Worm (Caenorhabditis elegans) whole organism, late embryonic: ENCODE data around the gene kvs-1.

Experiments used
- C38D4.7 ChIP-seq: fragments of 200-800 bp; sonication (Bioruptor generic); optimal IDR thresholded peaks from 2 replicates; lab custom pipeline; 2018; ENCODE audit warnings: mild to moderate bottlenecking, missing genetic modification characterization, moderate library complexity, missing compliant biosample characterization
- F13H6.1 ChIP-seq: sonication (generic microtip); optimal IDR thresholded peaks from 2 replicates; lab custom pipeline; 2016; ENCODE audit warnings: missing genetic modification characterization, missing compliant biosample characterization
- K02D7.2 ChIP-seq: sonication (generic microtip); optimal IDR thresholded peaks from 2 replicates; lab custom pipeline; 2017; ENCODE audit warnings: mild to moderate bottlenecking, missing genetic modification characterization, missing compliant biosample characterization
- T23F11.4 ChIP-seq: fragments of 200-800 bp; sonication (Bioruptor generic); optimal IDR thresholded peaks from 2 replicates; lab custom pipeline; 2018; ENCODE audit warnings: mild to moderate bottlenecking, missing genetic modification characterization, missing compliant biosample characterization
- ama-1 ChIP-seq: fragments of 150-350 bp; optimal IDR thresholded peaks from 2 replicates; lab custom pipeline; 2014
- ceh-14 ChIP-seq: sonication (generic microtip); optimal IDR thresholded peaks from 2 replicates; lab custom pipeline; 2016; ENCODE audit warnings: missing genotype, missing genetic modification characterization, missing compliant biosample characterization
- ceh-18 ChIP-seq: sonication (generic microtip); optimal IDR thresholded peaks from 2 replicates; lab custom pipeline; 2016; ENCODE audit warnings: missing genetic modification characterization, missing compliant biosample characterization
- ceh-19 ChIP-seq: fragments of 200-800 bp; sonication (Bioruptor generic); optimal IDR thresholded peaks from 2 replicates; lab custom pipeline; 2018; ENCODE audit warnings: mild to moderate bottlenecking, missing genetic modification characterization, missing compliant biosample characterization
- ceh-22 ChIP-seq: sonication (generic microtip); optimal IDR thresholded peaks from 2 replicates; lab custom pipeline; 2017; ENCODE audit warnings: missing biosample characterization, missing genetic modification characterization
- ceh-31 ChIP-seq: sonication (generic microtip); optimal IDR thresholded peaks from 2 replicates; lab custom pipeline; 2016; ENCODE audit warnings: missing genetic modification characterization, missing compliant biosample characterization
- ceh-34 ChIP-seq: sonication (generic microtip); optimal IDR thresholded peaks from 2 replicates; lab custom pipeline; 2016; ENCODE audit warnings: mild to moderate bottlenecking, missing genetic modification characterization, missing compliant biosample characterization
- ceh-45 ChIP-seq: fragments of 200-800 bp; sonication (Bioruptor generic); IDR thresholded peaks from 2 replicates; pipeline ENCODE4 v1.3.6; 2022; ENCODE audit warnings: missing genetic modification reagents, missing genetic modification characterization, missing compliant biosample characterization
- ceh-48 ChIP-seq: sonication (generic microtip); optimal IDR thresholded peaks from 2 replicates; lab custom pipeline; 2016; ENCODE audit warnings: missing genetic modification characterization, inconsistent platforms, missing compliant biosample characterization
- dve-1 ChIP-seq: sonication (generic microtip); optimal IDR thresholded peaks from 2 replicates; lab custom pipeline; 2017; ENCODE audit warnings: antibody characterized with exemption, mild to moderate bottlenecking, missing genetic modification characterization, missing compliant biosample characterization
- elt-2 ChIP-seq: sonication (generic microtip); optimal IDR thresholded peaks from 2 replicates; lab custom pipeline; 2016; ENCODE audit warnings: missing genetic modification reagents, missing genetic modification characterization, missing compliant biosample characterization
- elt-4 ChIP-seq: sonication (generic microtip); optimal IDR thresholded peaks from 2 replicates; lab custom pipeline; 2016; ENCODE audit warnings: missing genetic modification characterization, missing compliant biosample characterization
- eyg-1 ChIP-seq: sonication (generic microtip); optimal IDR thresholded peaks from 2 replicates; lab custom pipeline; 2016; ENCODE audit warnings: missing genotype, missing genetic modification characterization, missing compliant biosample characterization
- fkh-10 ChIP-seq: fragments of 150-350 bp; optimal IDR thresholded peaks from 2 replicates; lab custom pipeline; 2014; ENCODE audit warnings: missing biosample characterization, missing genetic modification reagents, missing genetic modification characterization
- hlh-30 ChIP-seq: sonication (generic microtip); optimal IDR thresholded peaks from 2 replicates; lab custom pipeline; 2017; ENCODE audit warnings: antibody characterized with exemption, missing genetic modification characterization, missing compliant biosample characterization; ENCODE audit not compliant: insufficient read depth
- lim-6 ChIP-seq: sonication (generic microtip); optimal IDR thresholded peaks from 2 replicates; lab custom pipeline; 2016; ENCODE audit warnings: missing genetic modification characterization, missing compliant biosample characterization
- pax-1 ChIP-seq: fragments of 150-350 bp; optimal IDR thresholded peaks from 2 replicates; lab custom pipeline; 2014; ENCODE audit warnings: missing biosample characterization, missing genetic modification characterization
- pha-4 ChIP-seq: fragments of 150-350 bp; optimal IDR thresholded peaks from 2 replicates; lab custom pipeline; 2018; ENCODE audit warnings: missing biosample characterization, missing genetic modification reagents, missing genetic modification characterization
- rnt-1 ChIP-seq: sonication (generic microtip); optimal IDR thresholded peaks from 2 replicates; lab custom pipeline; 2016; ENCODE audit warnings: missing genetic modification characterization, missing compliant biosample characterization
- sdc-2 ChIP-seq: sonication (generic microtip); optimal IDR thresholded peaks from 2 replicates; lab custom pipeline; 2016; ENCODE audit warnings: missing genotype, missing genetic modification characterization, missing compliant biosample characterization
- sox-4 ChIP-seq: sonication (generic microtip); optimal IDR thresholded peaks from 2 replicates; lab custom pipeline; 2017; ENCODE audit warnings: mild to moderate bottlenecking, missing genetic modification characterization, inconsistent platforms, missing compliant biosample characterization
- tbx-7 ChIP-seq: sonication (generic microtip); optimal IDR thresholded peaks from 2 replicates; lab custom pipeline; 2016; ENCODE audit warnings: missing genotype, missing genetic modification characterization, missing compliant biosample characterization
- ttx-3 ChIP-seq: sonication (generic microtip); optimal IDR thresholded peaks from 2 replicates; lab custom pipeline; 2016; ENCODE audit warnings: missing genetic modification reagents, missing genetic modification characterization, missing compliant biosample characterization
- unc-42 ChIP-seq: sonication (generic microtip); optimal IDR thresholded peaks from 2 replicates; lab custom pipeline; 2016; ENCODE audit warnings: missing genotype, missing genetic modification characterization, missing compliant biosample characterization
- unc-86 ChIP-seq: sonication (generic microtip); optimal IDR thresholded peaks from 2 replicates; lab custom pipeline; 2016; ENCODE audit warnings: missing genetic modification characterization, missing compliant biosample characterization

Gene kvs-1

DNA sequence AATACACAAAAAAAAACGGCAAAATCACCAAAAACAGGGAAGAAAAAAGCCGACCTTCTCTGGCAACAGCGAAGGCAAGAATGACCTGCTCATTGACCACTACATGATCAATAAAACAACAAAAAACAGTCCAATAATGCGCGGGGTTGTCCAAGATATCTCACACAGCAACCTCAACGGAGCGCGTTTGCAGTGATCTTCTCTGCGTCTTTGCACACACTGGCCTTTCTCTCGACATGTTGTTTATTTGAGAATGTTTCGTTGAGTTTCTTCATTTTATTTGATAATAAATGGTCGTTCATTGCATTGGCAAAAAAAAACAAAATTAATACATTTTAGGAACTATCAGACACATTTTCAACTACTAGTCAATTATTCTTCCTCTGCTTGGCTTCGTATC lies 45.3 kb downstream of the kvs-1 start:
- no peak for TF ChIP-seq T23F11.4 (GFP tag; lab: Kevin White, UChicago)
- TF ChIP-seq ceh-18 (tag; lab: Kevin White, UChicago), result peak; percentile 41

- TF ChIP-seq elt-2, result peak; percentile 18
- peak; percentile 30 for TF ChIP-seq ceh-18 (tag; lab: Kevin White, UChicago)
- no peak for TF ChIP-seq ama-1 (lab: Kevin White, UChicago)
Observed at ce11 chrX:7660919-7661557, 45.9 kb downstream of the kvs-1 start, which contains the start of gene pcca-1. Gene pcca-1, minus strand, starts transcription at chrX:7660986.

DNA sequence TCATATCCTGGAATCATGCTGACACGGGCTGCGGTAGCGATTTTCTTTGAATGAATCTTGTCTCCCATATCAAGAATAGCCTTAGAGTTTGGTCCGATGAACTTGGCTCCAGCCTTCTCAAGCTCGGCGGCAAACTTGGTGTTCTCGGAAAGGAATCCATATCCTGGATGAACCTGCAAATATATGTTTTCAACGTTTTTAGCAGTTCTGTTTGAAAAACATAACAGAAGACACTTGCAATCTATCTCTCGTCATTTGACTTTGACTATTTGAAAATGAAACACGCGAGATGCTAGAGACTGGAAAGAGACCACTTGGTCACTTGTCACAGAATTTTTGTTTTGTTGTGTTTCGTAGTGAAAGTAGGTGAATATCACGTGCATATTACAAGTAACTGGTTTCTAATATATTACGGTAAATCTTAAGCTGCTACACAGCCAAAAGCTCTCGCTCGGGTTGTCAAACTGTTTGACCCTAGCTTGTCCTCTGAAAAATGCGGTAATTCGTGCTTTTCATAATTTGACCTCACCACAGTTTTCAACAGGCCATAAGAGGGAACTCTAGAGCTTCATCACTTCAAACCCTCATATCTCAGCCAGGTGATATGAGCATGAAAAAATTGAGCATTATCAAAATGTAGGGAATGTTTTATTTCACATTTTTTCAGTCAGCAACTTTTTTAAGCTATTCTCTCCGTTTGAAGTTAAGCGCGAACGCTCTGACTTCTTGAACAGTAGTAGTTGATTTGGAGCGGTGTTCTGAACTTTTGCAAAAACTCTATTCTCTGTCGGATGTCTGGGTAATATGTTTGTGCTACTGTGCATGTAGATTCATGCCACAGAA lies 47.1 kb downstream of the kvs-1 start:
- no peak for TF ChIP-seq sox-4 (tag; lab: Kevin White, UChicago)
- TF ChIP-seq ceh-48 (tag; lab: Kevin White, UChicago), result no peak
- TF ChIP-seq dve-1 (tag; lab: Kevin White, UChicago), result no peak
- TF ChIP-seq pax-1 (tag; lab: Kevin White, UChicago), result no peak
- TF ChIP-seq unc-86, result no peak

- TF ChIP-seq elt-2, result no peak
- no peak for TF ChIP-seq tbx-7 (tag; lab: Kevin White, UChicago)
- no peak for TF ChIP-seq rnt-1 (tag; lab: Kevin White, UChicago)
- TF ChIP-seq lim-6 (tag; lab: Kevin White, UChicago), result no peak
- TF ChIP-seq pha-4 (tag; lab: Kevin White, UChicago), result no peak
- no peak for TF ChIP-seq ceh-34 (tag; lab: Kevin White, UChicago)
Observed at ce11 chrX:7656875-7657274, 50.1 kb downstream of the kvs-1 start, which contains the start of gene F27D9.12. Gene F27D9.12, minus strand, starts transcription at chrX:7656975.

ce11 chrX:7655469-7656003 lies 51.4 kb downstream of the kvs-1 start:
- TF ChIP-seq fkh-10 (no peak), ttx-3 (no peak), C38D4.7 (GFP tag; lab: Kevin White, UChicago) (no peak), ceh-34 (tag; lab: Kevin White, UChicago) (no peak), unc-42 (tag; lab: Kevin White, UChicago) (peak; percentile 76), ceh-45 (GFP tag; lab: Robert Waterston, UW) (no peak), ceh-22 (no peak), elt-4 (no peak), K02D7.2 (tag; lab: Kevin White, UChicago) (no peak), eyg-1 (tag; lab: Kevin White, UChicago) (no peak), ceh-14 (peak; percentile 42), F13H6.1 (tag; lab: Kevin White, UChicago) (no peak), ceh-31 (tag; lab: Kevin White, UChicago) (peak; percentile 30), ceh-19 (GFP tag; lab: Kevin White, UChicago) (no peak), T23F11.4 (GFP tag; lab: Kevin White, UChicago) (no peak), hlh-30 (tag; lab: Kevin White, UChicago) (peak; percentile 64), sdc-2 (no peak)
- TF ChIP-seq, all 69 proteins: peak for 4
